Worm (Caenorhabditis elegans) whole organism, L4/young adult: ENCODE results near the gene srx-18.

Experiments
- W03F9.2 ChIP-seq: fragments of 150-350 bp; optimal IDR thresholded peaks from 2 replicates; lab custom pipeline; 2014; ENCODE audit warnings: missing biosample characterization, missing genetic modification characterization
- dao-5 ChIP-seq: sonication (generic microtip); optimal IDR thresholded peaks from 2 replicates; lab custom pipeline; 2016; ENCODE audit warnings: missing genotype, missing genetic modification characterization, moderate library complexity, missing compliant biosample characterization
- him-1 ChIP-seq: sonication (generic microtip); optimal IDR thresholded peaks from 2 replicates; lab custom pipeline; 2016; ENCODE audit warnings: missing genotype, missing genetic modification reagents, missing genetic modification characterization, missing compliant biosample characterization

srx-18 gene

ce11 chrV:17798789-17799188 lies at the start of gene srx-18:
srx-18 (minus strand) TSS chrV:17798889.
- TF ChIP-seq W03F9.2 (tag; lab: Kevin White, UChicago): no peak
- TF ChIP-seq dao-5 (tag; lab: Kevin White, UChicago): no peak
- TF ChIP-seq him-1 (tag; lab: Kevin White, UChicago): no peak

ce11 chrV:17845370-17845967 lies 46.8 kb upstream of the srx-18 start:
- no peak for TF ChIP-seq him-1 (tag; lab: Kevin White, UChicago)
- TF ChIP-seq dao-5 (tag; lab: Kevin White, UChicago): no peak

- TF ChIP-seq W03F9.2 (tag; lab: Kevin White, UChicago) (no peak), dao-5 (tag; lab: Kevin White, UChicago) (no peak), him-1 (tag; lab: Kevin White, UChicago) (no peak)
These were observed 45.4 kb upstream of the srx-18 start, which contains the start of gene srh-286 for ce11 chrV:17844106-17844505. srh-286 (minus strand) TSS chrV:17844206.

- TF ChIP-seq dao-5 (tag; lab: Kevin White, UChicago) (no peak), W03F9.2 (tag; lab: Kevin White, UChicago) (no peak), him-1 (tag; lab: Kevin White, UChicago) (no peak)
These were observed 32.7 kb upstream of the srx-18 start, which contains the start of gene srh-303 for ce11 chrV:17831350-17831749. srh-303 (plus strand) TSS chrV:17831650.

- TF ChIP-seq W03F9.2 (tag; lab: Kevin White, UChicago) (no peak), him-1 (tag; lab: Kevin White, UChicago) (no peak)
These were observed 29.6 kb upstream of the srx-18 start, which contains the start of gene srh-304 for ce11 chrV:17828310-17828709. srh-304 (plus strand) TSS chrV:17828610.

- TF ChIP-seq him-1 (tag; lab: Kevin White, UChicago): no peak
- no peak for TF ChIP-seq W03F9.2 (tag; lab: Kevin White, UChicago)
- no peak for TF ChIP-seq dao-5 (tag; lab: Kevin White, UChicago)
These were observed 25.9 kb upstream of the srx-18 start, which contains the start of gene srh-301 for ce11 chrV:17824610-17825009. srh-301 (plus strand) TSS chrV:17824910.

- TF ChIP-seq him-1 (tag; lab: Kevin White, UChicago) (no peak), W03F9.2 (tag; lab: Kevin White, UChicago) (no peak), dao-5 (tag; lab: Kevin White, UChicago) (no peak)
These were observed 23.1 kb upstream of the srx-18 start, which contains the start of gene srh-300 for ce11 chrV:17821805-17822204. srh-300 (plus strand) TSS chrV:17822105.

ce11 chrV:17819704-17820103 lies 21.0 kb upstream of the srx-18 start:
- TF ChIP-seq dao-5 (tag; lab: Kevin White, UChicago): no peak

- TF ChIP-seq dao-5 (tag; lab: Kevin White, UChicago) (no peak), W03F9.2 (tag; lab: Kevin White, UChicago) (no peak)
These were observed 19.9 kb upstream of the srx-18 start, which contains the start of gene srh-298 for ce11 chrV:17818567-17818966. srh-298 (plus strand) TSS chrV:17818867.

- TF ChIP-seq him-1 (tag; lab: Kevin White, UChicago) (no peak), W03F9.2 (tag; lab: Kevin White, UChicago) (no peak), dao-5 (tag; lab: Kevin White, UChicago) (no peak)
These were observed 13.4 kb upstream of the srx-18 start for ce11 chrV:17812127-17812526.

- TF ChIP-seq him-1 (tag; lab: Kevin White, UChicago): no peak
- TF ChIP-seq W03F9.2 (tag; lab: Kevin White, UChicago): no peak
- no peak for TF ChIP-seq dao-5 (tag; lab: Kevin White, UChicago)
These were observed 11.4 kb upstream of the srx-18 start, which contains the start of gene srh-296 for ce11 chrV:17810053-17810452. srh-296 (plus strand) TSS chrV:17810353.

- TF ChIP-seq dao-5 (tag; lab: Kevin White, UChicago) (no peak), W03F9.2 (tag; lab: Kevin White, UChicago) (no peak), him-1 (tag; lab: Kevin White, UChicago) (no peak)
These were observed 6.6 kb upstream of the srx-18 start, which contains the start of gene srh-291 for ce11 chrV:17805323-17805722. srh-291 (plus strand) TSS chrV:17805623.

- TF ChIP-seq him-1 (tag; lab: Kevin White, UChicago): no peak
- TF ChIP-seq dao-5 (tag; lab: Kevin White, UChicago): no peak
- TF ChIP-seq W03F9.2 (tag; lab: Kevin White, UChicago): no peak
These were observed 3.8 kb upstream of the srx-18 start, which contains the start of the genes Y94A7B.11 and srh-292 for ce11 chrV:17802519-17802918. Y94A7B.11 (minus strand) TSS chrV:17802619. srh-292 (plus strand) TSS chrV:17802769.

ce11 chrV:17800538-17800937 lies 1.8 kb upstream of the srx-18 start, which contains the start of gene srh-287:
srh-287 (plus strand) TSS chrV:17800838.
- TF ChIP-seq dao-5 (tag; lab: Kevin White, UChicago) (no peak), him-1 (tag; lab: Kevin White, UChicago) (no peak), W03F9.2 (tag; lab: Kevin White, UChicago) (no peak)
